Fruit fly (Drosophila melanogaster) whole organism, embryonic: Measurements from ENCODE around the gene CG13407.
A peak's percentile ranks its signal among the peaks of the same experiment; 100 is the strongest.

Experiments
- Aef1 ChIP-seq: fragments of 200-800 bp; sonication (Bioruptor generic); IDR thresholded peaks from 3 replicates; pipeline ENCODE4 v1.3.6; 2022; ENCODE audit warnings: missing biosample characterization, missing genetic modification characterization
- Atf6 ChIP-seq: fragments of 200-800 bp; sonication (Bioruptor generic); IDR thresholded peaks from 2 replicates; pipeline ENCODE4 v1.3.6; 2022; ENCODE audit warnings: missing biosample characterization, missing genetic modification characterization
- BtbVII ChIP-seq: fragments of 200-800 bp; sonication (Bioruptor generic); optimal IDR thresholded peaks from 3 replicates; lab custom pipeline; 2017; ENCODE audit warnings: missing biosample characterization, mild to moderate bottlenecking, missing genetic modification characterization
- CG1024 ChIP-seq: fragments of 200-800 bp; sonication (Bioruptor generic); IDR thresholded peaks from 2 replicates; pipeline ENCODE4 v1.3.6; 2022; ENCODE audit warnings: missing biosample characterization, missing genetic modification characterization
- CG10565 ChIP-seq: fragments of 200-800 bp; sonication (Bioruptor generic); optimal IDR thresholded peaks from 3 replicates; lab custom pipeline; 2016; ENCODE audit warnings: missing biosample characterization, mild to moderate bottlenecking, missing genetic modification characterization
- CG10979 ChIP-seq: fragments of 200-800 bp; sonication (Bioruptor generic); optimal IDR thresholded peaks from 2 replicates; lab custom pipeline; 2018; ENCODE audit warnings: missing biosample characterization, mild to moderate bottlenecking, missing genetic modification characterization, moderate library complexity
- CG11456 ChIP-seq: fragments of 200-800 bp; sonication (Bioruptor generic); IDR thresholded peaks from 3 replicates; pipeline ENCODE4 v1.3.6; 2022; ENCODE audit warnings: missing biosample characterization, missing genetic modification characterization
- CG11504 ChIP-seq: fragments of 200-800 bp; sonication (Bioruptor generic); optimal IDR thresholded peaks from 3 replicates; lab custom pipeline; 2019; ENCODE audit warnings: missing biosample characterization, mild to moderate bottlenecking, missing genetic modification characterization, moderate library complexity
- CG12769 ChIP-seq: fragments of 200-800 bp; sonication (Bioruptor generic); optimal IDR thresholded peaks from 2 replicates; lab custom pipeline; 2019; ENCODE audit warnings: missing biosample characterization, mild to moderate bottlenecking, missing genetic modification characterization, moderate library complexity
- CG14710 ChIP-seq: fragments of 200-800 bp; sonication (Bioruptor generic); optimal IDR thresholded peaks from 3 replicates; lab custom pipeline; 2019; ENCODE audit warnings: missing biosample characterization, mild to moderate bottlenecking, missing genetic modification characterization, moderate library complexity
- CG15269 ChIP-seq: fragments of 200-800 bp; sonication (Bioruptor generic); optimal IDR thresholded peaks from 2 replicates; lab custom pipeline; 2018; ENCODE audit warnings: missing biosample characterization, mild to moderate bottlenecking, missing genetic modification characterization, moderate library complexity
- CG32532 ChIP-seq: fragments of 200-800 bp; sonication (Bioruptor generic); IDR thresholded peaks from 2 replicates; pipeline ENCODE4 v1.3.6; 2022; ENCODE audit warnings: missing biosample characterization, missing genetic modification characterization
- CG33213 ChIP-seq: fragments of 200-800 bp; sonication (Bioruptor generic); optimal IDR thresholded peaks from 3 replicates; lab custom pipeline; 2016; ENCODE audit warnings: missing biosample characterization, missing genetic modification characterization
- CG34422 ChIP-seq: fragments of 200-800 bp; sonication (Bioruptor generic); IDR thresholded peaks from 3 replicates; pipeline ENCODE4 v1.3.6; 2022; ENCODE audit warnings: missing biosample characterization, missing genetic modification characterization
- CG6175 ChIP-seq: fragments of 200-800 bp; sonication (Bioruptor generic); IDR thresholded peaks from 3 replicates; pipeline ENCODE4 v1.3.6; 2022; ENCODE audit warnings: missing biosample characterization, missing genetic modification characterization
- CG6272 ChIP-seq: fragments of 200-800 bp; sonication (Bioruptor generic); IDR thresholded peaks from 2 replicates; pipeline ENCODE4 v1.3.6; 2022; ENCODE audit warnings: missing biosample characterization, missing genetic modification characterization
- CG7556 ChIP-seq: fragments of 200-800 bp; sonication (Bioruptor generic); optimal IDR thresholded peaks from 2 replicates; lab custom pipeline; 2017; ENCODE audit warnings: missing biosample characterization, mild to moderate bottlenecking, missing genetic modification characterization
- CG8089 ChIP-seq: fragments of 200-800 bp; sonication (Bioruptor generic); optimal IDR thresholded peaks from 3 replicates; lab custom pipeline; 2016; ENCODE audit warnings: missing biosample characterization, missing genetic modification characterization
- CG9215 ChIP-seq: fragments of 200-800 bp; sonication (Bioruptor generic); IDR thresholded peaks from 2 replicates; pipeline ENCODE4 v1.3.6; 2022; ENCODE audit warnings: missing biosample characterization, missing genetic modification characterization
- CG9609 ChIP-seq: fragments of 200-800 bp; sonication (Bioruptor generic); optimal IDR thresholded peaks from 3 replicates; lab custom pipeline; 2016; ENCODE audit warnings: missing biosample characterization, missing genetic modification characterization
- CG9727 ChIP-seq: fragments of 200-800 bp; sonication (Bioruptor generic); optimal IDR thresholded peaks from 3 replicates; lab custom pipeline; 2017; ENCODE audit warnings: missing biosample characterization, mild to moderate bottlenecking, missing genetic modification characterization
- Camta ChIP-seq: fragments of 200-800 bp; sonication (Bioruptor generic); optimal IDR thresholded peaks from 2 replicates; lab custom pipeline; 2016; ENCODE audit warnings: missing biosample characterization, missing genetic modification characterization
- Dek ChIP-seq: fragments of 200-800 bp; sonication (Bioruptor generic); optimal IDR thresholded peaks from 3 replicates; lab custom pipeline; 2019; ENCODE audit warnings: missing biosample characterization, mild to moderate bottlenecking, missing genetic modification characterization, moderate library complexity
- Dip3 ChIP-seq: fragments of 200-800 bp; sonication (Bioruptor generic); optimal IDR thresholded peaks from 3 replicates; lab custom pipeline; 2016; ENCODE audit warnings: missing biosample characterization, missing genetic modification characterization
- Hmx ChIP-seq: fragments of 200-800 bp; sonication (Bioruptor generic); optimal IDR thresholded peaks from 2 replicates; lab custom pipeline; 2016; ENCODE audit warnings: missing biosample characterization, missing genetic modification characterization
- Hr3 ChIP-seq: fragments of 200-800 bp; sonication (Bioruptor generic); optimal IDR thresholded peaks from 3 replicates; lab custom pipeline; 2016; ENCODE audit warnings: missing biosample characterization, missing genetic modification characterization
- Lim3 ChIP-seq: fragments of 200-800 bp; sonication (Bioruptor generic); IDR thresholded peaks from 2 replicates; pipeline ENCODE4 v1.3.6; 2022; ENCODE audit warnings: missing biosample characterization, missing genetic modification characterization
- MESR4 ChIP-seq: fragments of 200-800 bp; sonication (Bioruptor generic); optimal IDR thresholded peaks from 2 replicates; lab custom pipeline; 2018; ENCODE audit warnings: missing biosample characterization, mild to moderate bottlenecking, missing genetic modification characterization, moderate library complexity
- Max ChIP-seq: fragments of 200-800 bp; sonication (Bioruptor generic); optimal IDR thresholded peaks from 2 replicates; lab custom pipeline; 2016; ENCODE audit warnings: missing biosample characterization, mild to moderate bottlenecking, missing genetic modification characterization
- NC2α ChIP-seq: fragments of 200-800 bp; sonication (Bioruptor generic); optimal IDR thresholded peaks from 2 replicates; lab custom pipeline; 2016; ENCODE audit warnings: missing biosample characterization, missing genetic modification characterization
- bowl ChIP-seq: fragments of 200-800 bp; sonication (Bioruptor generic); IDR thresholded peaks from 2 replicates; pipeline ENCODE4 v1.3.6; 2022; ENCODE audit warnings: missing biosample characterization, missing genetic modification characterization
- caup ChIP-seq: fragments of 200-800 bp; sonication (Bioruptor generic); optimal IDR thresholded peaks from 3 replicates; lab custom pipeline; 2017; ENCODE audit warnings: missing biosample characterization, mild to moderate bottlenecking, missing genetic modification characterization, moderate library complexity; ENCODE audit not compliant: severe bottlenecking
- dpn ChIP-seq, 2 experiments: fragments of 200-800 bp; sonication (Bioruptor generic); optimal IDR thresholded peaks; 3 replicates each; lab custom pipeline; 2016; ENCODE audit warnings: missing biosample characterization in 2 of 2, missing genetic modification characterization in 2 of 2
- gfzf ChIP-seq: fragments of 200-800 bp; sonication (Bioruptor generic); optimal IDR thresholded peaks from 2 replicates; lab custom pipeline; 2016; ENCODE audit warnings: missing biosample characterization, mild to moderate bottlenecking, missing genetic modification characterization, moderate library complexity
- gro ChIP-seq: fragments of 200-800 bp; sonication (Bioruptor generic); optimal IDR thresholded peaks from 2 replicates; lab custom pipeline; 2016; ENCODE audit warnings: missing biosample characterization, missing genetic modification characterization
- h ChIP-seq: fragments of >200 bp; optimal IDR thresholded peaks from 2 replicates; lab custom pipeline; 2017
- onecut ChIP-seq: fragments of 200-800 bp; sonication (Bioruptor generic); IDR thresholded peaks from 2 replicates; pipeline ENCODE4 v1.3.6; 2022; ENCODE audit warnings: missing biosample characterization, missing genetic modification characterization
- pb ChIP-seq: fragments of 200-800 bp; sonication (Bioruptor generic); optimal IDR thresholded peaks from 3 replicates; lab custom pipeline; 2016; ENCODE audit warnings: missing biosample characterization, missing genetic modification characterization
- pita ChIP-seq: fragments of 200-800 bp; sonication (Bioruptor generic); optimal IDR thresholded peaks from 2 replicates; lab custom pipeline; 2017; ENCODE audit warnings: missing biosample characterization, mild to moderate bottlenecking, missing genetic modification characterization
- prd ChIP-seq, 3 experiments: fragments of >200 bp in 2 of 3; fragments of 200-800 bp in 1 of 3; sonication (Bioruptor generic) in 1 of 3; optimal IDR thresholded peaks in 2 of 3; IDR thresholded peaks in 1 of 3; 2 replicates in 2 of 3; 3 replicates in 1 of 3; pipeline versions ENCODE4 v1.3.6 to Lab custom; 2017 to 2022; ENCODE audit warnings: missing biosample characterization in 1 of 3, missing genetic modification characterization in 1 of 3
- salm ChIP-seq: fragments of 200-800 bp; sonication (Bioruptor generic); optimal IDR thresholded peaks from 2 replicates; lab custom pipeline; 2018; ENCODE audit warnings: missing biosample characterization, mild to moderate bottlenecking, missing genetic modification characterization
- scrt ChIP-seq: fragments of 200-800 bp; sonication (Bioruptor generic); optimal IDR thresholded peaks from 2 replicates; lab custom pipeline; 2018; ENCODE audit warnings: missing biosample characterization, mild to moderate bottlenecking, missing genetic modification characterization, moderate library complexity
- sd ChIP-seq: fragments of 200-800 bp; sonication (Bioruptor generic); optimal IDR thresholded peaks from 3 replicates; lab custom pipeline; 2018; ENCODE audit warnings: missing biosample characterization, mild to moderate bottlenecking, missing genetic modification characterization, moderate library complexity
- slbo ChIP-seq: fragments of 200-800 bp; sonication (Bioruptor generic); IDR thresholded peaks from 2 replicates; pipeline ENCODE4 v1.3.6; 2022; ENCODE audit warnings: missing biosample characterization, missing genetic modification characterization
- sr ChIP-seq: fragments of 200-800 bp; sonication (Bioruptor generic); IDR thresholded peaks from 3 replicates; pipeline ENCODE4 v1.3.6; 2022; ENCODE audit warnings: missing biosample characterization, missing genetic modification characterization
- tna ChIP-seq: fragments of 200-800 bp; sonication (Bioruptor generic); IDR thresholded peaks from 2 replicates; pipeline ENCODE4 v1.3.6; 2022; ENCODE audit warnings: missing biosample characterization, missing genetic modification characterization; ENCODE audit not compliant: partially characterized antibody
- ttk ChIP-seq: fragments of 200-800 bp; sonication (Bioruptor generic); IDR thresholded peaks from 2 replicates; pipeline ENCODE4 v2.1.2; 2022; ENCODE audit warnings: missing biosample characterization, missing genetic modification characterization
- wdn ChIP-seq: fragments of 200-800 bp; sonication (Bioruptor generic); IDR thresholded peaks from 2 replicates; pipeline ENCODE4 v1.3.6; 2022; ENCODE audit warnings: missing biosample characterization, missing genetic modification characterization

CG13407 gene

DNA sequence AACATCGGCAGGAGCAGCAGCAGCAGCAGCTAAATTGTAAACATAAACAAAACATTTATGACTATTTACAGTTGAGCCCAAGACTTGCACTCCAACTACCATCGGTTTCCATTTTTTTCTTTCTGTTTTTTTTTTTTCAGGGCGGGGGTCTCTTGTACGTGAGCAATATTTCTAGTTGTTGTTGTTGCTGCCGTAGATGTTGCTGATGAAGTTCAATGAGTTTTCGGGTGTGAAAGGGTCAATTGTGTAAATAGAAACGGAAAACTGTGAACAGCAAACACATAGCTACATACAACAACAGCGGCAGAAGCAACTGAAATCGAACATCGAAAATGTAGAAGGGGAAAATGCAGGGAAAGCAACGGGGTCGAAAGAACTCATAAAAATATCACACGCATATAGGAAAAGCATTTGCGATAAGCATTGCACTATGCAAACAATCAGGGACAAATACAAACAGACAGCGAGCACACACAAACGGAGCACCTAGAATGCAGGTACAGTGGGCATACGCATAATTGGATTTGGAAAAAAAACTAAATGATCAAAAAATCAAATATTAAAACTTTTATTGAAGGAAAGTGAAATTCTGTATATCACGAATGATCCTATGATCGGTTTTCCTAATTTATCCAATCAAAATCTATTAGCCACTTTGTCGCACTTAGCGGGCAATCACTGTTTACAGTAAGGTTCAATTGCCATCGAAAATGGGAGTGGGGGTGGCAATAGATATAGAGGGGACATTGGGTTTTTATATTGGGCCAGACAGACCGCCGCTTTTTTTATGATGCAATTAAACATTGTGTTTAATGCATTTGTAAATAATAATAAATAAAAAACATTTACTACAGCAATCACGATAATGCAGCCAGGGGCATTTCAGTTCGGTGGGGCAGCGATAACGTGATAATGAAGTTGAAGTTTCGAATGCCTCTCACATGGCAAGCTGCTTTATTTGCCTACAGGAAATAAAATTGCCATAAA, 42.5 kb downstream of the CG13407 start (continued):
- TF ChIP-seq salm (tag; lab: Kevin White, UChicago) (peak; percentile 71), bowl (GFP tag; lab: Robert Waterston, UW) (peak; percentile 46; the same call in 1 of the 2 replicates), sr (GFP tag; lab: Robert Waterston, UW) (no peak; the same call in 2 of the 3 replicates), CG14710 (tag; lab: Kevin White, UChicago) (peak; percentile 83), CG7556 (GFP tag; lab: Kevin White, UChicago) (peak; percentile 73), Lim3 (GFP tag; lab: Robert Waterston, UW) (peak; percentile 33; the same call in 1 of the 2 replicates), CG32532 (GFP tag; lab: Robert Waterston, UW) (peak; percentile 47; the same call in 1 of the 2 replicates), CG11456 (GFP tag; lab: Robert Waterston, UW) (no peak), gfzf (GFP tag; lab: Kevin White, UChicago) (no peak), prd (optimal IDR thresholded peaks at IDR 0.05; lab: Kevin White, UChicago) (no peak), prd (GFP tag; IDR thresholded peaks at IDR 0.05; lab: Robert Waterston, UW) (peak; percentile 95), wdn (GFP tag; lab: Robert Waterston, UW) (peak; percentile 23; the same call in 1 of the 2 replicates), CG8089 (peak; percentile 25), Max (peak; percentile 68), Atf6 (peak; percentile 45; the same call in 1 of the 2 replicates), BtbVII (no peak), CG9609 (GFP tag; lab: Kevin White, UChicago) (peak; percentile 58), CG10979 (tag; lab: Kevin White, UChicago) (peak; percentile 89), scrt (GFP tag; lab: Kevin White, UChicago) (peak; percentile 27), pb (GFP tag; lab: Kevin White, UChicago) (peak; percentile 28), Dek (tag; lab: Kevin White, UChicago) (no peak), CG12769 (tag; lab: Kevin White, UChicago) (peak; percentile 10), NC2α (peak; percentile 15), ttk (peak; percentile 87), CG15269 (tag; lab: Kevin White, UChicago) (peak; percentile 54), MESR4 (GFP tag; lab: Kevin White, UChicago) (no peak), h (lab: Kevin White, UChicago) (no peak), Dip3 (GFP tag; lab: Kevin White, UChicago) (no peak), Hmx (peak; percentile 38), CG9215 (peak; percentile 53), CG33213 (GFP tag; lab: Kevin White, UChicago) (peak; percentile 69), slbo (GFP tag; lab: Robert Waterston, UW) (peak; percentile 31; the same call in 1 of the 2 replicates), CG11504 (tag; lab: Kevin White, UChicago) (peak; percentile 78), CG34422 (GFP tag; lab: Robert Waterston, UW) (peak; percentile 82; the same call in 2 of the 3 replicates), Aef1 (GFP tag; lab: Robert Waterston, UW) (no peak), CG6272 (peak; percentile 75), CG9727 (peak; percentile 86), Hr3 (GFP tag; lab: Kevin White, UChicago) (peak; percentile 70), sd (tag; lab: Kevin White, UChicago) (peak; percentile 15), pita (GFP tag; lab: Kevin White, UChicago) (no peak), CG1024 (GFP tag; lab: Robert Waterston, UW) (peak; percentile 85), caup (GFP tag; lab: Kevin White, UChicago) (peak; percentile 23), CG6175 (GFP tag; lab: Robert Waterston, UW) (0 out of 3 replicates have a peak, but pooled peaks have one; percentile 29), Camta (peak; percentile 47), gro (GFP tag; lab: Kevin White, UChicago) (no peak), onecut (GFP tag; lab: Robert Waterston, UW) (peak; percentile 70), tna (GFP tag; lab: Robert Waterston, UW) (no peak), dpn (GFP tag; optimal IDR thresholded peaks at IDR 0.05; lab: Kevin White, UChicago) (peak; percentile 61 to 80), CG10565 (GFP tag; lab: Kevin White, UChicago) (peak; percentile 33)
